Fruit fly (Drosophila melanogaster): ENCODE measurements around the gene CG3473.

The CG3473 gene

DNA sequence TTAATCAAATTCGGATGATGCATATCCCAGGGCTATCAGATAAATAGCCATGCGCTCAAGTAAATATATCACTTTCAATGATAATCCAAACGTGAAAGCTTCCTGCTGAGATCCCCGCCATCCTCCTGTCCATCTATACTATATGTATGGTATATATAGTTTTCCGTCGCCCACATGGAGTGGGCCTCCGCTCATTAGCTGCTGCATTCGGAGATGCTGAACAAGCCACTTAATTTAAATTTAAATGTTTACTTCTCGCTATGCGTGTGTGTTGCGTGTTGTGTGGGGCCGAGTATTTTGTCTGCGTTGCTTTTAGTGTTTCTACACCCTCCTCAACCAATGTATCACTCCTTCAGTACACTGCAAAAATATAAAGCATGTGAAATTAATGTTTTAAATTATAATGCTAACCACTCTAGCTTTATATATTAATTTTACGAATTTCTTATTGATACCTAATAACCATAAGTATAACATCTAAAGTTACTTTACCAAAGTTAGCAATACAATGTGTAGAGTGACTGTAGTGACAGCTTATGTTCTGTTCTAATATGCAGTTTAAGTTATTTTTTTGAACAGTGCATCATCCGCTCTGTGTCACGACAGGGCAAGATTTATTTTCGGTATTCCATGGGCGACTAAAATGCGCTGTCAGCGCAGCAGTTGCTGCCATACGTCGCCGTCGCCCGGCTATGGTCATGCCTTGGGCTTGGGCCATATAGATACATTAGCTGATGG is 16.7 kb downstream of the CG3473 start (continued):
- no peak for TF ChIP-seq inv (GFP tag; IDR thresholded peaks at IDR 0.05; ENCODE audit: partially characterized antibody)
- TF ChIP-seq ftz-f1 (GFP tag; optimal IDR thresholded peaks at IDR 0.05) = no peak
- peak; percentile 1 for TF ChIP-seq CG10274 (GFP tag; optimal IDR thresholded peaks at IDR 0.05)
- TF ChIP-seq da (GFP tag; optimal IDR thresholded peaks at IDR 0.05) = no peak
- peak; percentile 84 for TF ChIP-seq CG1233 (GFP tag; optimal IDR thresholded peaks at IDR 0.05)
- peak; percentile 88 for TF ChIP-seq org-1 (GFP tag; optimal IDR thresholded peaks at IDR 0.05)
- peak; percentile 75 for TF ChIP-seq sob (GFP tag; IDR thresholded peaks at IDR 0.05)
- TF ChIP-seq stwl (tag; optimal IDR thresholded peaks at IDR 0.05) = peak; percentile 50
- peak; percentile 59 for TF ChIP-seq Ada2b (GFP tag; IDR thresholded peaks at IDR 0.05)
- no peak for TF ChIP-seq CG6765 (GFP tag; optimal IDR thresholded peaks at IDR 0.05)
- no peak for TF ChIP-seq CG11456 (GFP tag; IDR thresholded peaks at IDR 0.05)
- peak; percentile 92 for TF ChIP-seq az2 (GFP tag; optimal IDR thresholded peaks at IDR 0.05)
- peak; percentile 53 for TF ChIP-seq HLH54F (GFP tag; optimal IDR thresholded peaks at IDR 0.05)
- TF ChIP-seq bab2 (GFP tag; optimal IDR thresholded peaks at IDR 0.05) = peak; percentile 74
- no peak; the same call in 1 of the 2 replicates for TF ChIP-seq Atf6 (GFP tag; IDR thresholded peaks at IDR 0.05)
- no peak for TF ChIP-seq Rx (GFP tag; IDR thresholded peaks at IDR 0.05)
- peak; percentile 54 for TF ChIP-seq fd3F (GFP tag; optimal IDR thresholded peaks at IDR 0.05)
- TF ChIP-seq Nf-YA (GFP tag; IDR thresholded peaks at IDR 0.05) = 0 out of 2 replicates have a peak, but pooled peaks have one; percentile 49
- TF ChIP-seq ase (GFP tag; IDR thresholded peaks at IDR 0.05) = peak; percentile 77
- TF ChIP-seq wek (GFP tag; optimal IDR thresholded peaks at IDR 0.05) = peak; percentile 48
- TF ChIP-seq HmgD (GFP tag; optimal IDR thresholded peaks at IDR 0.05) = peak; percentile 5
- TF ChIP-seq ab (GFP tag; optimal IDR thresholded peaks at IDR 0.05) = no peak
- no peak for TF ChIP-seq Dref (GFP tag; IDR thresholded peaks at IDR 0.05)
- peak; percentile 75 for TF ChIP-seq ac (GFP tag; optimal IDR thresholded peaks at IDR 0.05)
- TF ChIP-seq CG6689 (GFP tag; IDR thresholded peaks at IDR 0.05) = peak; percentile 87
- peak; percentile 82 for TF ChIP-seq CG18619 (GFP tag; optimal IDR thresholded peaks at IDR 0.05)
- TF ChIP-seq CG31365 (tag; optimal IDR thresholded peaks at IDR 0.05) = peak; percentile 45
- TF ChIP-seq bigmax (GFP tag; optimal IDR thresholded peaks at IDR 0.05) = no peak
- peak; percentile 57; the same call in 2 of the 3 replicates for TF ChIP-seq Aef1 (GFP tag; IDR thresholded peaks at IDR 0.05)
- TF ChIP-seq CG1024 (GFP tag; IDR thresholded peaks at IDR 0.05) = peak; percentile 34; the same call in 1 of the 2 replicates
- TF ChIP-seq HmgZ (tag; optimal IDR thresholded peaks at IDR 0.05) = peak; percentile 41
- TF ChIP-seq CG11093 (GFP tag; IDR thresholded peaks at IDR 0.05) = peak; percentile 79
- peak; percentile 79; the same call in 1 of the 2 replicates for TF ChIP-seq sens-2 (GFP tag; IDR thresholded peaks at IDR 0.05)
- peak; percentile 68 for TF ChIP-seq CG10431 (GFP tag; optimal IDR thresholded peaks at IDR 0.05)
- TF ChIP-seq sr (GFP tag; IDR thresholded peaks at IDR 0.05) = peak; percentile 97
- TF ChIP-seq CG30020 (tag; optimal IDR thresholded peaks at IDR 0.05) = peak; percentile 68
- TF ChIP-seq CG11398 (GFP tag; optimal IDR thresholded peaks at IDR 0.05) = peak; percentile 55
- TF ChIP-seq CG12659 (GFP tag; optimal IDR thresholded peaks at IDR 0.05) = peak; percentile 77
- peak; percentile 46; the same call in 1 of the 3 replicates for TF ChIP-seq Optix (GFP tag; IDR thresholded peaks at IDR 0.05)
- TF ChIP-seq CG1792 (GFP tag; optimal IDR thresholded peaks at IDR 0.05) = peak; percentile 55
- TF ChIP-seq CG9215 (GFP tag; IDR thresholded peaks at IDR 0.05) = peak; percentile 45
- TF ChIP-seq BtbVII (GFP tag; optimal IDR thresholded peaks at IDR 0.05) = peak; percentile 80
- TF ChIP-seq Bgb (GFP tag; IDR thresholded peaks at IDR 0.05; ENCODE audit: partially characterized antibody) = no peak
- peak; percentile 90 for TF ChIP-seq tin (GFP tag; optimal IDR thresholded peaks at IDR 0.05)
- TF ChIP-seq Hey (tag; optimal IDR thresholded peaks at IDR 0.05) = no peak
- peak; percentile 86 to 92 for TF ChIP-seq chif (GFP tag; optimal IDR thresholded peaks at IDR 0.05)
- TF ChIP-seq sqz (GFP tag; optimal IDR thresholded peaks at IDR 0.05) = peak; percentile 74
- TF ChIP-seq NC2β (GFP tag; optimal IDR thresholded peaks at IDR 0.05) = peak; percentile 83
- peak; percentile 6 for TF ChIP-seq fu2 (GFP tag; optimal IDR thresholded peaks at IDR 0.05)
- peak; percentile 66; the same call in 1 of the 2 replicates for TF ChIP-seq CG5953 (GFP tag; IDR thresholded peaks at IDR 0.05)

Measured in whole organism, embryonic.